Fruit fly (Drosophila melanogaster) whole organism, prepupa: Measurements from ENCODE around the gene CG5397.

Source experiments
- CG10631 ChIP-seq: fragments of 200-800 bp; sonication (Bioruptor generic); optimal IDR thresholded peaks from 2 replicates; lab custom pipeline; 2016; ENCODE audit warnings: missing biosample characterization, missing genetic modification characterization
- CG16779 ChIP-seq: fragments of 200-800 bp; sonication (Bioruptor generic); optimal IDR thresholded peaks from 3 replicates; lab custom pipeline; 2017; ENCODE audit warnings: missing biosample characterization, mild to moderate bottlenecking, missing genetic modification characterization
- CG4318 ChIP-seq: fragments of 200-800 bp; sonication (Bioruptor generic); optimal IDR thresholded peaks from 3 replicates; lab custom pipeline; 2017; ENCODE audit warnings: missing biosample characterization, mild to moderate bottlenecking, missing genetic modification characterization
- CG6854 ChIP-seq: fragments of 200-800 bp; sonication (Bioruptor generic); optimal IDR thresholded peaks from 2 replicates; lab custom pipeline; 2017; ENCODE audit warnings: missing biosample characterization, mild to moderate bottlenecking, missing genetic modification characterization
- CG8119 ChIP-seq: fragments of 200-800 bp; sonication (Bioruptor generic); IDR thresholded peaks from 3 replicates; pipeline ENCODE4 v1.3.6; 2022; ENCODE audit warnings: missing biosample characterization, missing genetic modification characterization
- Gug ChIP-seq: fragments of 200-800 bp; sonication (Bioruptor generic); IDR thresholded peaks from 2 replicates; pipeline ENCODE4 v1.3.6; 2022; ENCODE audit warnings: missing biosample characterization, missing genetic modification characterization
- OdsH ChIP-seq: fragments of 200-800 bp; sonication (Bioruptor generic); optimal IDR thresholded peaks from 3 replicates; lab custom pipeline; 2016; ENCODE audit warnings: missing biosample characterization, missing genetic modification characterization
- Smox ChIP-seq: fragments of 200-800 bp; sonication (Bioruptor generic); optimal IDR thresholded peaks from 3 replicates; lab custom pipeline; 2016; ENCODE audit warnings: missing biosample characterization, missing genetic modification characterization
- esn ChIP-seq: fragments of 200-800 bp; sonication (Bioruptor generic); optimal IDR thresholded peaks from 2 replicates; lab custom pipeline; 2016; ENCODE audit warnings: missing biosample characterization, mild to moderate bottlenecking, missing genetic modification characterization, moderate library complexity
- net ChIP-seq: fragments of 200-800 bp; sonication (Bioruptor generic); optimal IDR thresholded peaks from 3 replicates; lab custom pipeline; 2016; ENCODE audit warnings: missing biosample characterization, missing genetic modification characterization
- salr ChIP-seq, 2 experiments: fragments of 200-800 bp; sonication (Bioruptor generic); optimal IDR thresholded peaks; 3 replicates each; lab custom pipeline; 2016 to 2018; ENCODE audit warnings: missing biosample characterization in 2 of 2, missing genetic modification characterization in 2 of 2, mild to moderate bottlenecking in 1 of 2
- spab ChIP-seq: fragments of 200-800 bp; sonication (Bioruptor generic); optimal IDR thresholded peaks from 2 replicates; lab custom pipeline; 2017; ENCODE audit warnings: missing biosample characterization, mild to moderate bottlenecking, missing genetic modification characterization, missing genetic modification reagents

DNA sequence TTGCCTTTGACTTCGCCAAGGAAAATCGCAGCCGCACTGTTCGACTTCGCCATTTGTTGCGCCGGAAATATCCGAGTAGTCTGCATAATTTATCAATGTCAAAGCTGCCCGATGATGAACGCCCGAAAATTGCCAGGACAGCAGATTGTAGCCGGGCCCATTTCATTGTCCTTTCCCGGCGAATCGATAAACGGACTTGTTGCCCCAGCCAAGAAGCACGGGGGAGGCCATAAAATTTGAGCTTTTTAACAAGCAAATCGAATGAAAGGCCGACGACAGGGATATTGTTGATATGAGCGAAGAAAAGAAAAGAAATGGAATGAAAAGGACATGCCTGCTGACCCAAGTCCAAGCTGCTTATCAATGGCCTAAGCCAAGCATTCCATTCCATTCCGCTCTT lies 22.8 kb downstream of the CG5397 start:
- TF ChIP-seq spab (GFP tag; lab: Kevin White, UChicago) (no peak), net (no peak), Gug (GFP tag; lab: Robert Waterston, UW) (no peak), CG6854 (GFP tag; lab: Kevin White, UChicago) (no peak), CG10631 (no peak), OdsH (no peak), Smox (GFP tag; lab: Kevin White, UChicago) (no peak), esn (no peak), CG8119 (GFP tag; lab: Robert Waterston, UW) (no peak), CG4318 (GFP tag; lab: Kevin White, UChicago) (no peak), salr (GFP tag; optimal IDR thresholded peaks at IDR 0.05; lab: Kevin White, UChicago) (no peak), CG16779 (tag; lab: Kevin White, UChicago) (no peak)
